In genomic region chr3L:14219422-14219853, dm6 we compare ENCODE assay signal across 5 fruit fly cellular contexts.
A peak's percentile ranks its signal among the peaks of the same experiment; 100 is the strongest.
TF ChIP-seq lines count a peak whose summit lies in the region.

No protein-coding gene starts in this region.

- no peak for TF ChIP-seq CTCF in whole organism, embryonic (GFP tag; optimal IDR thresholded peaks at IDR 0.05; lab: Kevin White, UChicago)

TF ChIP-seq in whole organism, adult, 20 proteins besides CTCF, POLR2A, EP300 and RAD21:
- no peak for TF ChIP-seq CG5204 (GFP tag; optimal IDR thresholded peaks at IDR 0.05; lab: Kevin White, UChicago)
- peak; percentile 21 for TF ChIP-seq CG12768 (GFP tag; optimal IDR thresholded peaks at IDR 0.05; lab: Kevin White, UChicago)
- TF ChIP-seq CG7045 (GFP tag; optimal IDR thresholded peaks at IDR 0.05; lab: Kevin White, UChicago): peak; percentile 5
TF ChIP-seq in whole organism, adult: peak in this region for 2.

TF ChIP-seq in whole organism, embryonic, 481 proteins besides CTCF, POLR2A, EP300 and RAD21 (continues in another document):
- TF ChIP-seq E2f2 (GFP tag; IDR thresholded peaks at IDR 0.05; lab: Robert Waterston, UW) (0 out of 2 replicates have a peak, but pooled peaks have one; percentile 18), Trl (optimal IDR thresholded peaks at IDR 0.05; lab: Kevin White, UChicago) (peak in 1 of 2 experiments; percentile 78), Trl (GFP tag; optimal IDR thresholded peaks at IDR 0.05; lab: Kevin White, UChicago) (peak; percentile 57), CG7745 (tag; optimal IDR thresholded peaks at IDR 0.05; lab: Kevin White, UChicago) (no peak), Doc3 (GFP tag; IDR thresholded peaks at IDR 0.05; lab: Robert Waterston, UW; ENCODE audit: partially characterized antibody) (peak; percentile 61; the same call in 2 of the 3 replicates), CG33213 (GFP tag; optimal IDR thresholded peaks at IDR 0.05; lab: Kevin White, UChicago) (no peak), E2f1 (GFP tag; IDR thresholded peaks at IDR 0.05; lab: Robert Waterston, UW) (no peak), Myb (GFP tag; optimal IDR thresholded peaks at IDR 0.05; lab: Kevin White, UChicago) (no peak), D (optimal IDR thresholded peaks at IDR 0.05; lab: Kevin White, UChicago) (no peak), D (GFP tag; optimal IDR thresholded peaks at IDR 0.05; lab: Kevin White, UChicago) (no peak), CG3995 (GFP tag; optimal IDR thresholded peaks at IDR 0.05; lab: Kevin White, UChicago) (peak; percentile 8), CG18619 (GFP tag; optimal IDR thresholded peaks at IDR 0.05; lab: Kevin White, UChicago) (no peak), CG1832 (GFP tag; optimal IDR thresholded peaks at IDR 0.05; lab: Kevin White, UChicago) (no peak), CG1233 (GFP tag; optimal IDR thresholded peaks at IDR 0.05; lab: Kevin White, UChicago) (no peak), B-H1 (GFP tag; IDR thresholded peaks at IDR 0.05; lab: Robert Waterston, UW) (no peak), danr (GFP tag; IDR thresholded peaks at IDR 0.05; lab: Robert Waterston, UW) (no peak), onecut (GFP tag; IDR thresholded peaks at IDR 0.05; lab: Robert Waterston, UW) (0 out of 2 replicates have a peak, but pooled peaks have one; percentile 17), MESR4 (GFP tag; optimal IDR thresholded peaks at IDR 0.05; lab: Kevin White, UChicago) (no peak), CG6683 (GFP tag; optimal IDR thresholded peaks at IDR 0.05; lab: Kevin White, UChicago) (no peak), Oaz (GFP tag; IDR thresholded peaks at IDR 0.05; lab: Robert Waterston, UW) (no peak), sens (GFP tag; lab: Kevin White, UChicago) (peak; percentile 18), CG10431 (GFP tag; optimal IDR thresholded peaks at IDR 0.05; lab: Kevin White, UChicago) (no peak)

TF ChIP-seq in whole organism, prepupa, 60 proteins besides CTCF, POLR2A, EP300 and RAD21 (continues in another document):
- peak; percentile 51 for TF ChIP-seq CG15336 (GFP tag; IDR thresholded peaks at IDR 0.05; lab: Robert Waterston, UW)
- peak in 1 of 2 experiments; percentile 10 for TF ChIP-seq salr (GFP tag; optimal IDR thresholded peaks at IDR 0.05; lab: Kevin White, UChicago)
- TF ChIP-seq CG8119 (GFP tag; IDR thresholded peaks at IDR 0.05; lab: Robert Waterston, UW): peak; percentile 67; the same call in 2 of the 3 replicates
- no peak for TF ChIP-seq Smox (GFP tag; optimal IDR thresholded peaks at IDR 0.05; lab: Kevin White, UChicago)
- no peak for TF ChIP-seq CG16779 (tag; optimal IDR thresholded peaks at IDR 0.05; lab: Kevin White, UChicago)
- no peak for TF ChIP-seq CG7368 (GFP tag; optimal IDR thresholded peaks at IDR 0.05; lab: Kevin White, UChicago)
- TF ChIP-seq CG6163 (GFP tag; IDR thresholded peaks at IDR 0.05; lab: Robert Waterston, UW): peak; percentile 57; the same call in 1 of the 3 replicates
- no peak for TF ChIP-seq Eip75B (GFP tag; optimal IDR thresholded peaks at IDR 0.05; lab: Kevin White, UChicago)
- no peak for TF ChIP-seq Hr39 (GFP tag; optimal IDR thresholded peaks at IDR 0.05; lab: Kevin White, UChicago)
- peak; percentile 29 for TF ChIP-seq Lpt (GFP tag; optimal IDR thresholded peaks at IDR 0.05; lab: Kevin White, UChicago)
- no peak for TF ChIP-seq svp (GFP tag; lab: Kevin White, UChicago)
- peak; percentile 56 for TF ChIP-seq CG32006 (GFP tag; optimal IDR thresholded peaks at IDR 0.05; lab: Kevin White, UChicago)
- no peak for TF ChIP-seq CG10669 (GFP tag; optimal IDR thresholded peaks at IDR 0.05; lab: Kevin White, UChicago)
- TF ChIP-seq lz (GFP tag; optimal IDR thresholded peaks at IDR 0.05; lab: Kevin White, UChicago): no peak
- TF ChIP-seq net (GFP tag; optimal IDR thresholded peaks at IDR 0.05; lab: Kevin White, UChicago): no peak
- peak; percentile 80 for TF ChIP-seq CG6276 (GFP tag; optimal IDR thresholded peaks at IDR 0.05; lab: Kevin White, UChicago)
- TF ChIP-seq eg (GFP tag; IDR thresholded peaks at IDR 0.05; lab: Robert Waterston, UW): no peak; the same call in 1 of the 3 replicates
- TF ChIP-seq Gug (GFP tag; IDR thresholded peaks at IDR 0.05; lab: Robert Waterston, UW): 0 out of 2 replicates have a peak, but pooled peaks have one; percentile 21
- peak; percentile 60 for TF ChIP-seq Eip78C (GFP tag; lab: Kevin White, UChicago)
- no peak for TF ChIP-seq spab (GFP tag; optimal IDR thresholded peaks at IDR 0.05; lab: Kevin White, UChicago)
- no peak for TF ChIP-seq CG11762 (GFP tag; optimal IDR thresholded peaks at IDR 0.05; lab: Kevin White, UChicago; ENCODE audit: insufficient read depth)
- no peak for TF ChIP-seq fd85E (GFP tag; optimal IDR thresholded peaks at IDR 0.05; lab: Kevin White, UChicago)
- no peak for TF ChIP-seq fkh (GFP tag; optimal IDR thresholded peaks at IDR 0.05; lab: Kevin White, UChicago)

TF ChIP-seq in whole organism, pupa, 21 proteins besides CTCF, POLR2A, EP300 and RAD21:
- TF ChIP-seq CG12605 (GFP tag; IDR thresholded peaks at IDR 0.05; lab: Robert Waterston, UW): peak; percentile 83
- TF ChIP-seq CG10348 (GFP tag; IDR thresholded peaks at IDR 0.05; lab: Robert Waterston, UW): no peak
- peak; percentile 59 for TF ChIP-seq CG14655 (GFP tag; optimal IDR thresholded peaks at IDR 0.05; lab: Kevin White, UChicago)
- no peak for TF ChIP-seq Snoo (tag; optimal IDR thresholded peaks at IDR 0.05; lab: Kevin White, UChicago)
- peak; percentile 69; the same call in 1 of the 2 replicates for TF ChIP-seq Ets98B (GFP tag; IDR thresholded peaks at IDR 0.05; lab: Robert Waterston, UW)
- peak; percentile 51 for TF ChIP-seq CG8301 (tag; optimal IDR thresholded peaks at IDR 0.05; lab: Kevin White, UChicago)
- peak; percentile 81 for TF ChIP-seq CG4496 (GFP tag; IDR thresholded peaks at IDR 0.05; lab: Robert Waterston, UW)
- peak; percentile 40; the same call in 1 of the 2 replicates for TF ChIP-seq CG32121 (GFP tag; IDR thresholded peaks at IDR 0.05; lab: Robert Waterston, UW)

TF ChIP-seq in whole organism, wandering third instar larva, 38 proteins besides CTCF, POLR2A, EP300 and RAD21:
- TF ChIP-seq dmrt93B (GFP tag; optimal IDR thresholded peaks at IDR 0.05; lab: Kevin White, UChicago) (no peak), foxo (GFP tag; optimal IDR thresholded peaks at IDR 0.05; lab: Kevin White, UChicago) (no peak), lola (GFP tag; optimal IDR thresholded peaks at IDR 0.05; lab: Kevin White, UChicago) (no peak), jim (GFP tag; optimal IDR thresholded peaks at IDR 0.05; lab: Kevin White, UChicago) (no peak), Dif (GFP tag; optimal IDR thresholded peaks at IDR 0.05; lab: Kevin White, UChicago; ENCODE audit: partially characterized antibody) (peak; percentile 19), Dfd (GFP tag; optimal IDR thresholded peaks at IDR 0.05; lab: Kevin White, UChicago) (no peak), Mio (GFP tag; optimal IDR thresholded peaks at IDR 0.05; lab: Kevin White, UChicago) (no peak)
